Fruit fly (Drosophila melanogaster): Measurements from ENCODE around the gene CG13786.

The CG13786 gene

DNA sequence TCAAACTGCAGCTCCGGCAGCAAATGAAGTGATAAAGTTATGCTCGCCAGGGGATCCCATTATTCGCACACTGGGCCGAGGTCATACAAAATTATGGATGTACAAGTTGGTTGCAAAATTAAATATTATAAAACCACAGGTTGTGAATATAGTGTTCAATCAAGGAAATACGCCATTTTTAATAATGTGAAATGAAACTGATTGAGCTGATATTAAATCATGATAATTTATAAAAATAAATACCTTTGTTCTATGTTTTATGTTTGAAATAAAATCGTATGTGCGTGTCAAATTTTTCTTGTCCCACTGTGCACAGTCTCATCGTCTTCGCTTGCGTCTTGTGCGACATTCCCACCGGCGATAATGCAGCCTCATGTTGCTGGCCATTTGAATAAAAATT is 43.1 kb upstream of the CG13786 start (continued):
- TF ChIP-seq Vsx1 (GFP tag; optimal IDR thresholded peaks at IDR 0.05) (peak; percentile 34), MTF-1 (GFP tag; optimal IDR thresholded peaks at IDR 0.05; ENCODE audit: borderline replicate concordance) (peak; percentile 49), MBD-R2 (GFP tag; IDR thresholded peaks at IDR 0.05) (no peak), Abd-B (GFP tag; optimal IDR thresholded peaks at IDR 0.05) (peak; percentile 75), wdn (GFP tag; IDR thresholded peaks at IDR 0.05) (peak; percentile 50; the same call in 1 of the 2 replicates), CG12299 (tag; optimal IDR thresholded peaks at IDR 0.05) (peak; percentile 34), Blimp-1 (GFP tag; optimal IDR thresholded peaks at IDR 0.05) (peak; percentile 81), eve (GFP tag; optimal IDR thresholded peaks at IDR 0.05) (peak; percentile 19 to 91), psq (GFP tag; optimal IDR thresholded peaks at IDR 0.05) (no peak), CG12236 (GFP tag; optimal IDR thresholded peaks at IDR 0.05) (peak; percentile 27), pros (GFP tag; optimal IDR thresholded peaks at IDR 0.05) (peak; percentile 42), zfh2 (GFP tag; optimal IDR thresholded peaks at IDR 0.05) (no peak), sc (optimal IDR thresholded peaks at IDR 0.05) (no peak), sc (GFP tag; optimal IDR thresholded peaks at IDR 0.05) (peak; percentile 66), seq (GFP tag; IDR thresholded peaks at IDR 0.05) (peak; percentile 67), CG3163 (GFP tag; optimal IDR thresholded peaks at IDR 0.05) (no peak), CG17385 (GFP tag; optimal IDR thresholded peaks at IDR 0.05) (peak; percentile 66), CG15601 (tag; optimal IDR thresholded peaks at IDR 0.05) (peak; percentile 79), CG9609 (GFP tag; optimal IDR thresholded peaks at IDR 0.05) (no peak), pzg (GFP tag; optimal IDR thresholded peaks at IDR 0.05) (no peak), CG11247 (GFP tag; IDR thresholded peaks at IDR 0.05) (no peak), lilli (GFP tag; optimal IDR thresholded peaks at IDR 0.05) (peak; percentile 41), E2f1 (GFP tag; IDR thresholded peaks at IDR 0.05) (peak; percentile 46; the same call in 1 of the 2 replicates), schlank (tag; optimal IDR thresholded peaks at IDR 0.05) (no peak), dmrt99B (tag; optimal IDR thresholded peaks at IDR 0.05) (peak; percentile 89), CG11695 (GFP tag; IDR thresholded peaks at IDR 0.05) (peak; percentile 65), Nf-YC (tag; optimal IDR thresholded peaks at IDR 0.05) (peak; percentile 26), Ets97D (GFP tag; optimal IDR thresholded peaks at IDR 0.05) (no peak), chm (GFP tag; IDR thresholded peaks at IDR 0.05) (peak; percentile 70; the same call in 1 of the 2 replicates), ase (GFP tag; IDR thresholded peaks at IDR 0.05) (0 out of 3 replicates have a peak, but pooled peaks have one; percentile 59), ap (GFP tag; IDR thresholded peaks at IDR 0.05) (peak; percentile 66), CG43689 (GFP tag; IDR thresholded peaks at IDR 0.05) (no peak), wor (GFP tag; IDR thresholded peaks at IDR 0.05) (peak; percentile 65), gfzf (GFP tag; optimal IDR thresholded peaks at IDR 0.05) (no peak), so (GFP tag; IDR thresholded peaks at IDR 0.05) (peak; percentile 77; the same call in 2 of the 3 replicates), CG10431 (GFP tag; optimal IDR thresholded peaks at IDR 0.05) (peak; percentile 71), CG1603 (tag; optimal IDR thresholded peaks at IDR 0.05) (peak; percentile 72), CG31224 (GFP tag; IDR thresholded peaks at IDR 0.05) (no peak), Dad (GFP tag; optimal IDR thresholded peaks at IDR 0.05) (no peak), CG32532 (GFP tag; IDR thresholded peaks at IDR 0.05) (no peak), Dbx (GFP tag; IDR thresholded peaks at IDR 0.05) (no peak), Aef1 (GFP tag; IDR thresholded peaks at IDR 0.05) (peak; percentile 44; the same call in 1 of the 3 replicates), Sry-β (GFP tag; optimal IDR thresholded peaks at IDR 0.05) (peak; percentile 13), CG14860 (GFP tag; IDR thresholded peaks at IDR 0.05; ENCODE audit: partially characterized antibody) (0 out of 3 replicates have a peak, but pooled peaks have one; percentile 45), Hr51 (GFP tag; optimal IDR thresholded peaks at IDR 0.05) (peak in 1 of 2 experiments; percentile 83), stc (GFP tag; IDR thresholded peaks at IDR 0.05) (peak; percentile 43; the same call in 1 of the 2 replicates), NK7.1 (GFP tag; optimal IDR thresholded peaks at IDR 0.05) (no peak), Dip2 (GFP tag; IDR thresholded peaks at IDR 0.05) (no peak), NC2α (GFP tag; optimal IDR thresholded peaks at IDR 0.05) (peak; percentile 36), toy (GFP tag; IDR thresholded peaks at IDR 0.05) (no peak), tx (GFP tag; optimal IDR thresholded peaks at IDR 0.05) (no peak)
